Worm (Caenorhabditis elegans): ENCODE measurements around the gene har-1.
A peak's percentile ranks its signal among the peaks of the same experiment; 100 is the strongest.

Gene har-1

DNA sequence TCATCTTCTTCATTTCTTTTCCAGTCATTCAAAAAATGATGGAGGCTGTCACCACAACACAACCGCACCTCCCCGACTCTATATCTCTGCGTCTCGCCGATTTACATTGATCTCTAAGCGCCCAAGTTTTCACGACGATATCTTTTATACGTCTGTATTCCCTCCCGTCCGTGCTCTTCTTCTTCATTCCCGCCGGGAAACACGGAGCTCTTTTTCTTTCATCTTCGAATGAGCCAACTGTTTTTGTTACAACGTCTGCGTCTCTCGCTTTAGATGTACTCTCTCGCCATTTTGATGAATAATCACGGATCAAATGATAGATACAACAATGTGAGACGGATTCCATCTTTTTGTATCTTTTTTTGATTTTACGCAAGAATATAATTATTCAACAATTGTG, 38.3 kb upstream of the har-1 start:
- TF ChIP-seq F13H6.1 (tag; optimal IDR thresholded peaks at IDR 0.05) (peak; percentile 64), sma-9 (GFP tag; optimal IDR thresholded peaks at IDR 0.05) (peak; percentile 47), sma-9 (tag; optimal IDR thresholded peaks at IDR 0.05) (no peak), crh-2 (tag; optimal IDR thresholded peaks at IDR 0.05) (no peak), C34F6.9 (tag; optimal IDR thresholded peaks at IDR 0.05) (peak; percentile 19), lsy-2 (tag; optimal IDR thresholded peaks at IDR 0.05) (peak in 1 of 2 experiments; percentile 52)

DNA sequence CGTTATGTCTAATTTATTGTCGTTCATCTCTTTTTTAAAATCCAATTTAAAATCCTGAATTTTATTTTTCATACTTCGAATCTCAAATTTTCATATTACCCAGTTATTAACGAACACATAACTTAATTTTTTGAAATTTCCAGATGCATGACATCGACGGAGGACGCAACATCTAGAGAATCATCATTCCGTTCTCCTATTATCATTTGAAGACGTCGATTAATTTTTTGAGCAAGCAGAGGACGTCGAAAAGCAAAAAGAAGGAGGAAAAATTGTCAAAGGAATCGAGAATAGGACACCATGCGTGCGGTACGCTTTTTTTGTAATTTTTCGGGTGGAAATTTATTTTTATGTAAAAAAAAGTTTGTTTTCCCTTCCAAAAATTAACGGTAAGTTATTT, 36.8 kb upstream of the har-1 start, which contains the start of gene unc-103:
unc-103 (plus strand) TSS at position 301 of the 400 bp plus-strand sequence.
- TF ChIP-seq nhr-23 (tag; optimal IDR thresholded peaks at IDR 0.05) = no peak
- TF ChIP-seq skn-1 (tag; optimal IDR thresholded peaks at IDR 0.05) = no peak
- TF ChIP-seq nhr-21 (tag; optimal IDR thresholded peaks at IDR 0.05) = no peak
- TF ChIP-seq unc-39 (tag; optimal IDR thresholded peaks at IDR 0.05) = no peak
- no peak for TF ChIP-seq egl-27 (tag; optimal IDR thresholded peaks at IDR 0.05)
- no peak for TF ChIP-seq ZK546.5 (tag; optimal IDR thresholded peaks at IDR 0.05)
- no peak for TF ChIP-seq nhr-10 (tag; optimal IDR thresholded peaks at IDR 0.05)
- TF ChIP-seq ceh-16 (tag; optimal IDR thresholded peaks at IDR 0.05) = no peak
- TF ChIP-seq crh-2 (tag; optimal IDR thresholded peaks at IDR 0.05) = no peak
- no peak for TF ChIP-seq sem-4 (tag; optimal IDR thresholded peaks at IDR 0.05)
- no peak for TF ChIP-seq mab-5 (tag; optimal IDR thresholded peaks at IDR 0.05)
- no peak for TF ChIP-seq ama-1 (optimal IDR thresholded peaks at IDR 0.05)
- TF ChIP-seq mdl-1 (tag; optimal IDR thresholded peaks at IDR 0.05) = no peak
- TF ChIP-seq ztf-1 (GFP tag; conservative IDR thresholded peaks at IDR 0.05) = no peak
- TF ChIP-seq nhr-237 (tag; optimal IDR thresholded peaks at IDR 0.05) = no peak
- TF ChIP-seq C34F6.9 (tag; optimal IDR thresholded peaks at IDR 0.05) = no peak
- TF ChIP-seq R02D3.7 (tag; optimal IDR thresholded peaks at IDR 0.05) = no peak

DNA sequence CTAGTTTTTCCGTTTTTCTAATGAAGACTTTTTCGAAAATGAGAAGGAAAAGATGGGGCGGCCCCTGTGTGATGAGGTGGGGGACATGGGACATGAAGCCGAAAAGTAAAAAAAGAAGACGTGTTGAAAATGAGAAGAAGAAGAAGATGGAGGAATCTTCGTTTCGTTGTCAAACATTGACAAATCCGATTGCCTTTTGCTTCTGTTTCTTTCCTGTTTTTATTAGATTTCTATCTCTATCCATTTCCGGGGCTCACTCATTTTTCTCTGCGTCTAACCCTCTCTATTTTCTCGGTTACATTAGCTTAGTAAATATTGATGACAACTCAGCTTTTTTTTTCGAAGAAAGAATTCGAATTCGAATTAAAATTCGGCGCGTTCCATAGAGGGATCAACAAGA, 32.1 kb upstream of the har-1 start:
- no peak for TF ChIP-seq mab-5 (tag; optimal IDR thresholded peaks at IDR 0.05)
- no peak for TF ChIP-seq elt-3 (tag; optimal IDR thresholded peaks at IDR 0.05)
- TF ChIP-seq sem-4 (tag; optimal IDR thresholded peaks at IDR 0.05) = no peak
- TF ChIP-seq nhr-21 (tag; optimal IDR thresholded peaks at IDR 0.05) = no peak
- TF ChIP-seq aly-2 (tag; optimal IDR thresholded peaks at IDR 0.05) = no peak
- TF ChIP-seq gmeb-1 (tag; optimal IDR thresholded peaks at IDR 0.05) = no peak
- no peak for TF ChIP-seq unc-39 (tag; optimal IDR thresholded peaks at IDR 0.05)
- no peak for TF ChIP-seq nhr-129 (tag; optimal IDR thresholded peaks at IDR 0.05)
- TF ChIP-seq nhr-25 (tag; optimal IDR thresholded peaks at IDR 0.05) = no peak
- TF ChIP-seq nhr-77 (tag; optimal IDR thresholded peaks at IDR 0.05) = no peak
- TF ChIP-seq skn-1 (tag; optimal IDR thresholded peaks at IDR 0.05) = no peak

DNA sequence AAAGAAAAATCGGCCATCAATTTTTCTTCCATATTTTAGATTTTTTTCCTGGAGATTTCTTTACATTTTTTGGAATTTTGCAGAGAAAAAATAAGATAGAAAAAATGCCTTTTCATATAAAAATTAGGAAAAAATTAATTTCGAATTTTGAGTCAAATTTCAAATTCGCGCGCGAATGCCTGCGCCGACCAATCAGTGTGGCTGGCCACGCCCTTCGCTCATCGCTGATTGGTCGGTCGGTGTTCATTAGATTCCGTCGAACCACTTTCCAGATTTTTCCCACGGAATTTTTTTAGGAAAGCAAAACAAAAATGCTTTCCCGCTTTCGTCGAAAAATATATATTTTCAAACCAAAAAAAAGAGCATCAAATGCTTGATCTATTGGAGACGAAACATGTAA, 31.5 kb upstream of the har-1 start:
- TF ChIP-seq ceh-82 (tag; optimal IDR thresholded peaks at IDR 0.05) = no peak
- TF ChIP-seq dmd-4 (tag; optimal IDR thresholded peaks at IDR 0.05) = no peak
- TF ChIP-seq lin-13 (GFP tag; optimal IDR thresholded peaks at IDR 0.05) = no peak
- no peak for TF ChIP-seq mbf-1 (tag; optimal IDR thresholded peaks at IDR 0.05)
- TF ChIP-seq alr-1 (tag; optimal IDR thresholded peaks at IDR 0.05) = no peak
- no peak for TF ChIP-seq nhr-10 (tag; optimal IDR thresholded peaks at IDR 0.05)
- no peak for TF ChIP-seq gmeb-1 (tag; optimal IDR thresholded peaks at IDR 0.05)
- no peak for TF ChIP-seq unc-39 (tag; optimal IDR thresholded peaks at IDR 0.05)
- no peak for TF ChIP-seq nhr-21 (tag; optimal IDR thresholded peaks at IDR 0.05)
- no peak for TF ChIP-seq peb-1 (tag; optimal IDR thresholded peaks at IDR 0.05)
- TF ChIP-seq snpc-4 (tag; optimal IDR thresholded peaks at IDR 0.05) = no peak
- no peak for TF ChIP-seq nhr-11 (tag; optimal IDR thresholded peaks at IDR 0.05)
- TF ChIP-seq unc-62 (GFP tag; optimal IDR thresholded peaks at IDR 0.05) = no peak
- no peak for TF ChIP-seq elt-3 (tag; optimal IDR thresholded peaks at IDR 0.05)
- TF ChIP-seq nhr-23 (tag; optimal IDR thresholded peaks at IDR 0.05) = no peak
- TF ChIP-seq R02D3.7 (tag; optimal IDR thresholded peaks at IDR 0.05) = no peak
- no peak for TF ChIP-seq Y55F3AM.14 (GFP tag; optimal IDR thresholded peaks at IDR 0.05)
- no peak for TF ChIP-seq F13H6.1 (tag; optimal IDR thresholded peaks at IDR 0.05)
- no peak for TF ChIP-seq crh-2 (tag; optimal IDR thresholded peaks at IDR 0.05)

DNA sequence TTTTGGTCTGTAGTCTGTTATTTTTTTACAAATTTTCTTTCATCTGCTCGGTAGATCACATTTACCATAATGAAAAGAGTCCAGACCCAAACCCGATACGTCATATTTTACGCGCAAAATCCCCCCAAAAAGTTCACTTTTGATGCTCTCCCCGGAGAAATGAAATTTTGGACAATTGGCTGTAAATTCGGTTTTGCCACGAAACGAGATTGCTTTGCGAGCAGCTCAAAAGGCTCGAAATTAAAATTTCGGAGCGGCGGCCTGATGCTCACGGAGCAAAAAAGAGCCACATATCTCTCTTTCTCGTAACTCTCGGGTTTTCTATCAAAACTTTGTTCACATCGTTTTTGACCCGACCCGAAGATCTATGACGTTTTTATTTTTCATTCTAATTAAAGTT, 28.6 kb upstream of the har-1 start:
- TF ChIP-seq sma-3 (GFP tag; optimal IDR thresholded peaks at IDR 0.05) (no peak), snpc-4 (tag; optimal IDR thresholded peaks at IDR 0.05) (no peak), nhr-12 (tag; optimal IDR thresholded peaks at IDR 0.05) (no peak), nhr-21 (tag; optimal IDR thresholded peaks at IDR 0.05) (no peak), ceh-82 (tag; optimal IDR thresholded peaks at IDR 0.05) (no peak), unc-62 (GFP tag; optimal IDR thresholded peaks at IDR 0.05) (no peak), lin-39 (tag; optimal IDR thresholded peaks at IDR 0.05) (no peak), Y55F3AM.14 (GFP tag; optimal IDR thresholded peaks at IDR 0.05) (no peak), skn-1 (tag; optimal IDR thresholded peaks at IDR 0.05) (no peak), egl-27 (tag; optimal IDR thresholded peaks at IDR 0.05) (no peak)

Measured in whole organism, L2 larva.